Worm (Caenorhabditis elegans): ENCODE measurements around the gene Y43F8B.2.

DNA sequence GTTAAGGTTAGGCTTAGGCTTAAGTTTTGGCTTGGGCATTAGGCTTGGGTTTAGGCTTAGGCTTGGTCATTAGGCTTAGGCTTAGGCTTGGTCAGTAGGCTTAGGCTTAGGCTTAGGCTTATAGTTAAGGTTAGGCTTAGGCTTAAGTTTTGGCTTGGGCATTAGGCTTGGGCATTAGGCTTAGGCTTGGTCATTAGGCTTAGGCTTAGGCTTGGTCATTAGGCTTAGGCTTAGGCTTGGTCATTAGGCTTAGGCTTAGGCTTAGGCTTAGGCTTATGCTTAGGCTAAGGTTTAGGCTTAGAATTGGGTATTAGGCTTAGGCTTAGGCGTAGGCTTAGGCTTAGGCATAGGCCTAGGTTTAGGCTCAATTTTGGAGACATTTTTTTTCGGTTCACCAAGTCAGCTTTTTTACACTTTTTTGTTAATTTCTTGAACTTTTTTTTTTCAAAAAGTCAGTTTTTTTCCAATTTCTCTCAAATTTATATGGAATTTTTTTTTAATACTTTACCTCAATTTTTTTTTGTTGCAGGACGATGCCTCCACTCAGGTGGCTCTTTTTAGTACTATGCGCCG, 30.2 kb downstream of the Y43F8B.2 start, which contains the start of gene Y43F8B.3:
- TF ChIP-seq ztf-23 (GFP tag; IDR thresholded peaks at IDR 0.05) (no peak), tab-1 (GFP tag; IDR thresholded peaks at IDR 0.05) (no peak)
